Worm (Caenorhabditis elegans) whole organism, L4 larva: ENCODE data around the gene T01H3.2.

Source experiments
- R02D3.7 ChIP-seq: fragments of 150-350 bp; sonication (generic microtip); optimal IDR thresholded peaks from 3 replicates; lab custom pipeline; 2014; ENCODE audit warnings: missing biosample characterization, missing genetic modification characterization
- aly-2 ChIP-seq: sonication (generic microtip); optimal IDR thresholded peaks from 2 replicates; lab custom pipeline; 2018; ENCODE audit warnings: missing biosample characterization, missing genetic modification characterization
- egl-27 ChIP-seq: sonication (generic microtip); optimal IDR thresholded peaks from 3 replicates; lab custom pipeline; 2017; ENCODE audit warnings: missing biosample characterization, missing genetic modification reagents, missing genetic modification characterization
- egl-43 ChIP-seq: fragments of 200-800 bp; sonication (Bioruptor generic); IDR thresholded peaks from 2 replicates; pipeline ENCODE4 v1.3.6; 2022; ENCODE audit warnings: missing genetic modification reagents, missing genetic modification characterization, missing compliant biosample characterization
- fkh-10 ChIP-seq: fragments of 150-350 bp; optimal IDR thresholded peaks from 2 replicates; lab custom pipeline; 2014; ENCODE audit warnings: missing biosample characterization, missing genetic modification reagents, missing genetic modification characterization
- hlh-11 ChIP-seq: fragments of 200-800 bp; sonication (Bioruptor generic); optimal IDR thresholded peaks from 2 replicates; lab custom pipeline; 2018; ENCODE audit warnings: mild to moderate bottlenecking, missing genetic modification characterization, missing compliant biosample characterization
- mdt-29 ChIP-seq: fragments of 200-800 bp; sonication (Bioruptor generic); IDR thresholded peaks from 2 replicates; pipeline ENCODE4 v1.3.6; 2022; ENCODE audit warnings: missing genetic modification reagents, missing genetic modification characterization, missing compliant biosample characterization
- nhr-11 ChIP-seq: fragments of 150-350 bp; optimal IDR thresholded peaks from 2 replicates; lab custom pipeline; 2014; ENCODE audit warnings: missing biosample characterization, missing genetic modification characterization
- unc-62 ChIP-seq, 3 experiments: fragments of 150-350 bp in 1 of 3; sonication (generic microtip); optimal IDR thresholded peaks in 2 of 3; peaks in 1 of 3; 1 replicate in 1 of 3; 2 replicates in 2 of 3; lab custom pipeline; 2014 to 2017; ENCODE audit warnings: missing biosample characterization in 3 of 3, missing genetic modification characterization in 3 of 3, missing genetic modification reagents in 3 of 3, missing genotype in 1 of 3
- vab-7 ChIP-seq: fragments of 200-800 bp; sonication (Bioruptor generic); IDR thresholded peaks from 2 replicates; pipeline ENCODE4 v1.3.6; 2022; ENCODE audit warnings: missing genetic modification reagents, missing genetic modification characterization, missing compliant biosample characterization
- zfp-2 ChIP-seq: sonication (generic microtip); optimal IDR thresholded peaks from 2 replicates; lab custom pipeline; 2016; ENCODE audit warnings: mild to moderate bottlenecking, missing genetic modification characterization, missing compliant biosample characterization

DNA sequence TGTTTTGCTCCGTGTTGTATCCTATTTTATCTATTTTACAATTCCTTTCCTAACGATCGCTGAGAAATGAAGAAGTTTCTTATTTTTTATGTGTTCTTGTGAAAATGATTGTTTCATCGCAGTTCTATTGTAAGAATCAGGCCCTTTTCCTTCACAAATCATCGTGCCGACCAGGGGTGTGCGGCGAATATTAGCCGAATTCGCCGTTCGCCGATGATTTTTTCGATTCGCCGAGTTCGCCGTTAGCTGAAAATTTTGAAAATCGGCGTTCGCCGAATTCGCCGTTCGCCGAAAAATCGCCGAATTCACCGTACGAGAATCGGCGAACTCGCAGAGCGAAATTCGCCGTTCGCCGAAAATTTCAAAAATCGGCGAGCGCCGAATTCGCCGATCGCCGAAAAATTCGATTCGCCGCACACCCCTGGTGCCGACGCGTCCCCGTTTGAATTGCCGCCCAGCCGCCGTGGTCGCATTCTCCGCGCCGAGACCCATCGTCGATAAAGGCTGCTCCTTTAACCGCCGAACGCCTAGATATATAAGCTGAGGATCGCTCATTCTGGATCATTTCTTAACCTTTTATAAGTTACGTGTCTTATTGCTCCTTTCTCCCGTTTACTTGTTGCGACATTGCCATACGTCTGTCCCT is 14.2 kb downstream of the T01H3.2 start:
- TF ChIP-seq hlh-11 (tag; lab: Kevin White, UChicago) (no peak), unc-62 (GFP tag; optimal IDR thresholded peaks at IDR 0.05 in 1 of 2; lab: Kevin White, UChicago) (no peak), unc-62 (tag; optimal IDR thresholded peaks at IDR 0.05; lab: Kevin White, UChicago) (no peak), zfp-2 (tag; lab: Kevin White, UChicago) (no peak), nhr-11 (tag; lab: Kevin White, UChicago) (no peak), egl-43 (GFP tag; lab: Robert Waterston, UW) (0 out of 2 replicates have a peak, but pooled peaks have one; percentile 24), fkh-10 (GFP tag; lab: Kevin White, UChicago) (no peak), mdt-29 (GFP tag; lab: Robert Waterston, UW) (no peak), vab-7 (GFP tag; lab: Robert Waterston, UW) (no peak), egl-27 (tag; lab: Kevin White, UChicago) (no peak), R02D3.7 (no peak), aly-2 (tag; lab: Kevin White, UChicago) (no peak)
